Worm (Caenorhabditis elegans): Measurements from ENCODE around the gene clec-63.

ce11 chrII:12879758-12880157 is 15.7 kb upstream of the clec-63 start:
- TF ChIP-seq ztf-4 (tag; optimal IDR thresholded peaks at IDR 0.05): no peak
- no peak for TF ChIP-seq aly-2 (tag; optimal IDR thresholded peaks at IDR 0.05)
- TF ChIP-seq nhr-237 (tag; optimal IDR thresholded peaks at IDR 0.05): no peak

All from whole organism, L3 larva.